Fruit fly (Drosophila melanogaster): ENCODE results near the gene trp.

trp gene

DNA sequence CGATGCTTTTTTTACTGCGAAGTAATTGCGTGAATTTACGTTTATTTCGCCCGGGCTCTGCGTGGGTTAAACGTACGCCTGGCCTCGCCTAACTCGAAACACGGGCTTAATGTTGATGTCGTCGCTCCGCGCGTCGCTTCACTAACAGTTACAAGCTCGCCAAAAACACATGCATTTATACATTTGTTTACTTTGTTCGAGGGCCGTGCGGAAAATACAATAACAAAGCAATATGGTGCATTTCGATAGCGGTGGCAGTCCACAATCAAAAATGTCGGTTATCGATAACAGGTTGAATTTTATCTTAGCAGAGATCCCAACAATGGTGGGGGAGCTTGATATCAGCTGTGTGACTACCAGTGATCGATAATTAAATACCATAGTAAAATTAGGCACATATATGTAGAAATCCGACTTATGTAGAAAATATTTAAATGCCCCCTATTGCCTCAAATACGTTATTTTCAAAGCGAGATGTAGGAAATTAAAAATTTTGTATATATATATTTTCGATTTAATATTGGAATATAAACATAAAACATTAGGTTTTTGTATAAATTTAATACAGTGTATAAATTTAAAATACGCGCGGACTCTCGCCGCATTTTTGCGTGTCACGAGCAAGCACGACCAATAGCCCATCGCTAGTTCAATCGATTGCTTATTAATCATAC, 51.3 kb downstream of the trp start, which contains the start of gene Zip99C (continued):
- TF ChIP-seq CG17612 (GFP tag; IDR thresholded peaks at IDR 0.05) (no peak), CG11093 (GFP tag; IDR thresholded peaks at IDR 0.05) (no peak), CG16815 (GFP tag; optimal IDR thresholded peaks at IDR 0.05) (peak; percentile 10), CG8924 (tag; optimal IDR thresholded peaks at IDR 0.05) (peak; percentile 44), TFAM (GFP tag; optimal IDR thresholded peaks at IDR 0.05) (no peak), CG14014 (GFP tag; IDR thresholded peaks at IDR 0.05) (no peak), Mes4 (GFP tag; optimal IDR thresholded peaks at IDR 0.05) (no peak), HLHmδ (GFP tag; optimal IDR thresholded peaks at IDR 0.05) (no peak), kni (GFP tag; optimal IDR thresholded peaks at IDR 0.05) (no peak), H15 (GFP tag; IDR thresholded peaks at IDR 0.05) (no peak), grau (tag; optimal IDR thresholded peaks at IDR 0.05) (peak; percentile 41), h (optimal IDR thresholded peaks at IDR 0.05) (no peak), E2f2 (GFP tag; IDR thresholded peaks at IDR 0.05) (peak; percentile 95), CG2202 (tag; optimal IDR thresholded peaks at IDR 0.05) (no peak), CG10654 (GFP tag; optimal IDR thresholded peaks at IDR 0.05) (peak; percentile 8), chn (GFP tag; optimal IDR thresholded peaks at IDR 0.05) (peak; percentile 54), CG5180 (GFP tag; optimal IDR thresholded peaks at IDR 0.05) (no peak), nerfin-2 (GFP tag; IDR thresholded peaks at IDR 0.05; ENCODE audit: partially characterized antibody) (peak; percentile 70), emc (GFP tag; optimal IDR thresholded peaks at IDR 0.05) (no peak), trh (GFP tag; optimal IDR thresholded peaks at IDR 0.05) (no peak), Kr (GFP tag; optimal IDR thresholded peaks at IDR 0.05) (no peak), Dad (GFP tag; optimal IDR thresholded peaks at IDR 0.05) (peak; percentile 2), CG8359 (GFP tag; optimal IDR thresholded peaks at IDR 0.05; ENCODE audit: borderline replicate concordance) (no peak), Hand (GFP tag; optimal IDR thresholded peaks at IDR 0.05) (no peak), CG17359 (tag; optimal IDR thresholded peaks at IDR 0.05) (no peak), gsb (GFP tag; IDR thresholded peaks at IDR 0.05) (no peak), CG1832 (GFP tag; optimal IDR thresholded peaks at IDR 0.05) (no peak), ash1 (GFP tag; optimal IDR thresholded peaks at IDR 0.05) (no peak), CG2889 (GFP tag; IDR thresholded peaks at IDR 0.05) (no peak), CG3995 (GFP tag; optimal IDR thresholded peaks at IDR 0.05) (peak; percentile 29), CkIIα-i1 (GFP tag; IDR thresholded peaks at IDR 0.05) (no peak), CG33213 (GFP tag; optimal IDR thresholded peaks at IDR 0.05) (peak; percentile 9), Opbp (GFP tag; IDR thresholded peaks at IDR 0.05; ENCODE audit: partially characterized antibody) (peak; percentile 89), Sox100B (GFP tag; optimal IDR thresholded peaks at IDR 0.05) (no peak), Hmx (GFP tag; optimal IDR thresholded peaks at IDR 0.05) (no peak), CG3065 (GFP tag; optimal IDR thresholded peaks at IDR 0.05) (no peak), CG8388 (GFP tag; optimal IDR thresholded peaks at IDR 0.05) (no peak), prd (optimal IDR thresholded peaks at IDR 0.05) (no peak), prd (GFP tag; IDR thresholded peaks at IDR 0.05) (peak; percentile 69), CG1024 (GFP tag; IDR thresholded peaks at IDR 0.05) (no peak), CG13424 (tag; optimal IDR thresholded peaks at IDR 0.05) (peak; percentile 23), wor (GFP tag; IDR thresholded peaks at IDR 0.05) (no peak), peb (GFP tag; IDR thresholded peaks at IDR 0.05) (no peak), CTCF (GFP tag; optimal IDR thresholded peaks at IDR 0.05) (peak; percentile 63), CG12769 (tag; optimal IDR thresholded peaks at IDR 0.05) (no peak), CG12391 (tag; optimal IDR thresholded peaks at IDR 0.05) (peak; percentile 65), ac (GFP tag; optimal IDR thresholded peaks at IDR 0.05) (no peak), Mrtf (GFP tag; IDR thresholded peaks at IDR 0.05) (no peak), CG1233 (GFP tag; optimal IDR thresholded peaks at IDR 0.05) (no peak), CG4360 (GFP tag; IDR thresholded peaks at IDR 0.05) (peak; percentile 58), pan (optimal IDR thresholded peaks at IDR 0.05) (no peak), pan (GFP tag; optimal IDR thresholded peaks at IDR 0.05 in 1 of 2, IDR thresholded peaks at IDR 0.05 in 1 of 2) (no peak)
